Worm (Caenorhabditis elegans) whole organism, mixed stage, embryonic: ENCODE data around the gene hlh-4.

Experiments
- M03D4.4 ChIP-seq: sonication (generic microtip); optimal IDR thresholded peaks from 2 replicates; lab custom pipeline; 2017; ENCODE audit warnings: mild to moderate bottlenecking, missing genetic modification characterization, missing compliant biosample characterization
- bed-3 ChIP-seq: fragments of 200-800 bp; sonication (Bioruptor generic); optimal IDR thresholded peaks from 3 replicates; lab custom pipeline; 2018; ENCODE audit warnings: mild to moderate bottlenecking, missing genetic modification characterization, moderate library complexity, missing compliant biosample characterization
- blmp-1 ChIP-seq: fragments of 150-350 bp; optimal IDR thresholded peaks from 2 replicates; lab custom pipeline; 2014; ENCODE audit warnings: missing biosample characterization, missing genetic modification characterization
- ceh-39 ChIP-seq: fragments of 150-350 bp; optimal IDR thresholded peaks from 2 replicates; lab custom pipeline; 2014; ENCODE audit warnings: missing biosample characterization, missing genetic modification characterization
- ceh-43 ChIP-seq: fragments of 200-800 bp; sonication (Bioruptor generic); optimal IDR thresholded peaks from 2 replicates; lab custom pipeline; 2018; ENCODE audit warnings: mild to moderate bottlenecking, missing genetic modification characterization, moderate library complexity, missing compliant biosample characterization
- ceh-83 ChIP-seq: fragments of 200-800 bp; sonication (Bioruptor generic); optimal IDR thresholded peaks from 2 replicates; lab custom pipeline; 2018; ENCODE audit warnings: mild to moderate bottlenecking, missing genetic modification characterization, missing compliant biosample characterization
- ces-1 ChIP-seq: fragments of 150-350 bp; optimal IDR thresholded peaks from 2 replicates; lab custom pipeline; 2014; ENCODE audit warnings: missing biosample characterization, missing genetic modification reagents, missing genetic modification characterization
- cnd-1 ChIP-seq: fragments of 200-800 bp; sonication (Bioruptor generic); optimal IDR thresholded peaks from 2 replicates; lab custom pipeline; 2018; ENCODE audit warnings: mild to moderate bottlenecking, missing genetic modification characterization, missing compliant biosample characterization
- drap-1 ChIP-seq: fragments of 200-800 bp; sonication (Bioruptor generic); optimal IDR thresholded peaks from 3 replicates; lab custom pipeline; 2018; ENCODE audit warnings: mild to moderate bottlenecking, missing genetic modification characterization, missing compliant biosample characterization
- elt-1 ChIP-seq: sonication (generic microtip); optimal IDR thresholded peaks from 2 replicates; lab custom pipeline; 2017; ENCODE audit warnings: missing genetic modification characterization, mild to moderate bottlenecking, missing compliant biosample characterization, antibody characterized with exemption, moderate library complexity, borderline replicate concordance; ENCODE audit not compliant: insufficient read depth
- elt-3 ChIP-seq: fragments of 150-350 bp; optimal IDR thresholded peaks from 2 replicates; lab custom pipeline; 2014; ENCODE audit warnings: missing biosample characterization, missing genetic modification characterization
- flh-1 ChIP-seq: fragments of 200-800 bp; sonication (Bioruptor generic); optimal IDR thresholded peaks from 2 replicates; lab custom pipeline; 2018; ENCODE audit warnings: mild to moderate bottlenecking, missing genetic modification characterization, moderate library complexity, missing compliant biosample characterization
- ham-2 ChIP-seq: fragments of 200-800 bp; sonication (Bioruptor generic); optimal IDR thresholded peaks from 2 replicates; lab custom pipeline; 2018; ENCODE audit warnings: mild to moderate bottlenecking, missing genetic modification characterization, missing compliant biosample characterization
- hlh-1 ChIP-seq: fragments of 150-350 bp; optimal IDR thresholded peaks from 2 replicates; lab custom pipeline; 2014; ENCODE audit warnings: missing biosample characterization, missing genetic modification reagents, missing genetic modification characterization
- lin-13 ChIP-seq: fragments of 150-350 bp; optimal IDR thresholded peaks from 2 replicates; lab custom pipeline; 2014; ENCODE audit warnings: missing biosample characterization, missing genetic modification characterization
- lin-32 ChIP-seq: fragments of 200-800 bp; sonication (Bioruptor generic); optimal IDR thresholded peaks from 2 replicates; lab custom pipeline; 2018; ENCODE audit warnings: mild to moderate bottlenecking, missing genetic modification characterization, missing compliant biosample characterization
- lsy-2 ChIP-seq: fragments of 150-350 bp; optimal IDR thresholded peaks from 2 replicates; lab custom pipeline; 2014; ENCODE audit warnings: missing biosample characterization, missing genetic modification characterization
- mab-5 ChIP-seq: fragments of 150-350 bp; optimal IDR thresholded peaks from 2 replicates; lab custom pipeline; 2014; ENCODE audit warnings: missing biosample characterization, missing genetic modification characterization
- mep-1 ChIP-seq: fragments of 150-350 bp; optimal IDR thresholded peaks from 2 replicates; lab custom pipeline; 2017; ENCODE audit warnings: missing biosample characterization, missing genetic modification reagents, missing genetic modification characterization, inconsistent platforms
- mls-2 ChIP-seq: sonication (generic microtip); optimal IDR thresholded peaks from 2 replicates; lab custom pipeline; 2016; ENCODE audit warnings: mild to moderate bottlenecking, missing genetic modification characterization, moderate library complexity, missing compliant biosample characterization
- nhr-12 ChIP-seq: fragments of 150-350 bp; optimal IDR thresholded peaks from 2 replicates; lab custom pipeline; 2014; ENCODE audit warnings: missing biosample characterization, missing genetic modification characterization
- nhr-2 ChIP-seq: fragments of 150-350 bp; optimal IDR thresholded peaks from 2 replicates; lab custom pipeline; 2014; ENCODE audit warnings: missing biosample characterization, missing genetic modification characterization
- nhr-237 ChIP-seq: fragments of 150-350 bp; optimal IDR thresholded peaks from 2 replicates; lab custom pipeline; 2014; ENCODE audit warnings: missing biosample characterization, missing genetic modification characterization
- nhr-28 ChIP-seq: fragments of 150-350 bp; optimal IDR thresholded peaks from 2 replicates; lab custom pipeline; 2014; ENCODE audit warnings: missing biosample characterization, missing genetic modification characterization
- nhr-76 ChIP-seq: sonication (generic microtip); optimal IDR thresholded peaks from 2 replicates; lab custom pipeline; 2017; ENCODE audit warnings: missing biosample characterization, missing genetic modification characterization
- pha-4 ChIP-seq: fragments of 150-350 bp; optimal IDR thresholded peaks from 2 replicates; lab custom pipeline; 2018; ENCODE audit warnings: missing biosample characterization, missing genetic modification reagents, missing genetic modification characterization
- sem-2 ChIP-seq: fragments of 200-800 bp; sonication (Bioruptor generic); optimal IDR thresholded peaks from 2 replicates; lab custom pipeline; 2018; ENCODE audit warnings: mild to moderate bottlenecking, missing genetic modification characterization, missing compliant biosample characterization
- snpc-4 ChIP-seq: fragments of 150-350 bp; optimal IDR thresholded peaks from 2 replicates; lab custom pipeline; 2014; ENCODE audit warnings: missing biosample characterization, missing genetic modification characterization
- sptf-1 ChIP-seq: sonication (generic microtip); optimal IDR thresholded peaks from 2 replicates; lab custom pipeline; 2017; ENCODE audit warnings: mild to moderate bottlenecking, missing genetic modification characterization, moderate library complexity, missing compliant biosample characterization
- tbx-8 ChIP-seq: fragments of 200-800 bp; sonication (Bioruptor generic); optimal IDR thresholded peaks from 2 replicates; lab custom pipeline; 2018; ENCODE audit warnings: mild to moderate bottlenecking, missing genetic modification characterization, moderate library complexity, missing compliant biosample characterization
- unc-120 ChIP-seq: sonication (generic microtip); optimal IDR thresholded peaks from 2 replicates; lab custom pipeline; 2017; ENCODE audit warnings: missing genetic modification characterization, missing compliant biosample characterization; ENCODE audit not compliant: poor library complexity, severe bottlenecking
- unc-39 ChIP-seq: fragments of 150-350 bp; optimal IDR thresholded peaks from 2 replicates; lab custom pipeline; 2014; ENCODE audit warnings: missing biosample characterization, missing genetic modification characterization
- unc-62 ChIP-seq: fragments of 150-350 bp; optimal IDR thresholded peaks from 2 replicates; lab custom pipeline; 2014; ENCODE audit warnings: missing biosample characterization, missing genetic modification reagents, missing genetic modification characterization
- zip-8 ChIP-seq: fragments of 150-350 bp; optimal IDR thresholded peaks from 2 replicates; lab custom pipeline; 2014; ENCODE audit warnings: missing biosample characterization, missing genetic modification characterization
- ztf-11 ChIP-seq: fragments of 150-350 bp; optimal IDR thresholded peaks from 2 replicates; lab custom pipeline; 2014; ENCODE audit warnings: missing biosample characterization, missing genetic modification characterization

The hlh-4 gene

ce11 chrIII:9766175-9766574 lies 27.3 kb upstream of the hlh-4 start, which contains the start of gene cbp-1:
Gene cbp-1, plus strand, starts transcription at chrIII:9766509.
- no peak for TF ChIP-seq mls-2 (tag; lab: Kevin White, UChicago)
- no peak for TF ChIP-seq nhr-28 (tag; lab: Kevin White, UChicago)
- no peak for TF ChIP-seq nhr-12 (tag; lab: Kevin White, UChicago)
- peak; percentile 76 for TF ChIP-seq ces-1 (GFP tag; lab: Kevin White, UChicago)
- no peak for TF ChIP-seq zip-8 (tag; lab: Kevin White, UChicago)
- no peak for TF ChIP-seq bed-3 (GFP tag; lab: Kevin White, UChicago)
- TF ChIP-seq elt-3 (tag; lab: Kevin White, UChicago): no peak
- no peak for TF ChIP-seq unc-120
- TF ChIP-seq cnd-1 (tag; lab: Kevin White, UChicago): no peak
- no peak for TF ChIP-seq nhr-76 (tag; lab: Kevin White, UChicago)
- TF ChIP-seq blmp-1: no peak
- TF ChIP-seq lin-13 (tag; lab: Kevin White, UChicago): no peak
- TF ChIP-seq nhr-2: no peak
- no peak for TF ChIP-seq ceh-43
- TF ChIP-seq mab-5 (tag; lab: Kevin White, UChicago): no peak
- no peak for TF ChIP-seq M03D4.4
- no peak for TF ChIP-seq snpc-4
- TF ChIP-seq lin-32 (GFP tag; lab: Kevin White, UChicago): no peak
- TF ChIP-seq unc-62: peak; percentile 21
- TF ChIP-seq pha-4 (tag; lab: Kevin White, UChicago): no peak
- no peak for TF ChIP-seq nhr-237
- TF ChIP-seq ztf-11: no peak
- TF ChIP-seq ham-2: no peak
- no peak for TF ChIP-seq elt-1
- TF ChIP-seq lsy-2 (tag; lab: Kevin White, UChicago): peak; percentile 69
- TF ChIP-seq tbx-8 (GFP tag; lab: Kevin White, UChicago): no peak
- no peak for TF ChIP-seq sptf-1
- TF ChIP-seq hlh-1: no peak
- TF ChIP-seq flh-1 (GFP tag; lab: Kevin White, UChicago): no peak
- no peak for TF ChIP-seq unc-39 (tag; lab: Kevin White, UChicago)
- no peak for TF ChIP-seq mep-1 (tag; lab: Kevin White, UChicago)
- TF ChIP-seq ceh-83: no peak
- peak; percentile 42 for TF ChIP-seq ceh-39 (tag; lab: Kevin White, UChicago)

DNA sequence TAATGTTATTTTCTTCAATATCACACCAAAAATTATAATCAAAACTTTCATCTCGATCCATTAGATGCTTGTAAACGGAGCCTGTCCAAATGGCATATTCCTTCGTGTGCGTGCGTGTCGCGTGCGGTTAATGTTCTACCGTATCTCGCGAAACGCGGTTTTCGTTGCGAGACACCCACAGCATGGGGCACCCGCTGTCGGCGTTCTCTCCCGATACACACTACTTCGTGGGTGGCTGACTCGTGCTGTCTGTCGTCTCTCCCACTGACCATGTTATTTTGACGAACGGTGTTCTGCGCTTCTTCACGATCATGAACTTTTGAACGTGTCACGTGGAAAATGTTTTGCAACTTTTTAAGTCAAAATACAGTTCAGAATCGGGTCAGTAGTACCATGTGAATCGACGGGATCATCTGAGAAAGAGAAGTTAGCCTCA lies 26.6 kb upstream of the hlh-4 start:
- peak; percentile 94 for TF ChIP-seq ceh-83
- TF ChIP-seq cnd-1 (tag; lab: Kevin White, UChicago): peak; percentile 94
- TF ChIP-seq nhr-237: peak; percentile 86
- TF ChIP-seq drap-1 (GFP tag; lab: Kevin White, UChicago): peak; percentile 95
- TF ChIP-seq M03D4.4: peak; percentile 93
- TF ChIP-seq ham-2: peak; percentile 82
- TF ChIP-seq mls-2 (tag; lab: Kevin White, UChicago): peak; percentile 92
- peak; percentile 92 for TF ChIP-seq ztf-11
- peak; percentile 57 for TF ChIP-seq bed-3 (GFP tag; lab: Kevin White, UChicago)
- TF ChIP-seq lin-32 (GFP tag; lab: Kevin White, UChicago): peak; percentile 83
- TF ChIP-seq unc-39 (tag; lab: Kevin White, UChicago): peak; percentile 39
- peak; percentile 91 for TF ChIP-seq unc-120
- peak; percentile 95 for TF ChIP-seq sptf-1
- peak; percentile 25 for TF ChIP-seq nhr-2
- TF ChIP-seq ceh-43: peak; percentile 80
- TF ChIP-seq nhr-76 (tag; lab: Kevin White, UChicago): no peak
- TF ChIP-seq pha-4 (tag; lab: Kevin White, UChicago): peak; percentile 98
- no peak for TF ChIP-seq snpc-4
- TF ChIP-seq hlh-1: peak; percentile 70
- TF ChIP-seq zip-8 (tag; lab: Kevin White, UChicago): no peak
- peak; percentile 86 for TF ChIP-seq tbx-8 (GFP tag; lab: Kevin White, UChicago)
- TF ChIP-seq lsy-2 (tag; lab: Kevin White, UChicago): peak; percentile 99
- TF ChIP-seq unc-62: peak; percentile 81
- peak; percentile 6 for TF ChIP-seq mab-5 (tag; lab: Kevin White, UChicago)
- TF ChIP-seq blmp-1: peak; percentile 48
- TF ChIP-seq elt-1: no peak
- TF ChIP-seq ces-1 (GFP tag; lab: Kevin White, UChicago): peak; percentile 71
- TF ChIP-seq nhr-12 (tag; lab: Kevin White, UChicago): peak; percentile 75
- TF ChIP-seq lin-13 (tag; lab: Kevin White, UChicago): peak; percentile 97
- TF ChIP-seq elt-3 (tag; lab: Kevin White, UChicago): peak; percentile 45
- no peak for TF ChIP-seq nhr-28 (tag; lab: Kevin White, UChicago)
- peak; percentile 95 for TF ChIP-seq mep-1 (tag; lab: Kevin White, UChicago)
- peak; percentile 82 for TF ChIP-seq sem-2 (GFP tag; lab: Kevin White, UChicago)
- peak; percentile 97 for TF ChIP-seq ceh-39 (tag; lab: Kevin White, UChicago)
- no peak for TF ChIP-seq flh-1 (GFP tag; lab: Kevin White, UChicago)

DNA sequence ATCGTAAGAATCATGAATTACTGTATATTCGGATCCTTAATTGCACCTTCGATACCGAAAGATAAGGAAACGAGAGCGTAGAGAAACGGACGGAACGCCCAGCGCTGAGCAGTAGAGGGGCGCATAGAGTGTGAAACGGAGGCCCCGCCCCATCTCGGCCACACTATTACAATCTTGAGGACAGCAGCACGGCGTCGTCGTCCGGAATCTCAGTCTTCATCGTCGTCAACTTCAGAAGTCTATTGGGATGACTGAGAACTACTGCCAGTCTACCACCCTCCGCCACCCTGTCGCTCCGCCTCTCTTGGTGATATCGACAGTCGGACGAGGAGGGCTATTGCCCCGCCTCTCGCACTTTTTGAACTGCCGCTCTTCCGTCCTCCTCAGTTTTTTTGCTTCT lies 25.9 kb upstream of the hlh-4 start:
- TF ChIP-seq M03D4.4: peak; percentile 19
- no peak for TF ChIP-seq nhr-2
